Worm (Caenorhabditis elegans): ENCODE data around the gene C16C10.8.

- no peak for TF ChIP-seq him-1 (tag; optimal IDR thresholded peaks at IDR 0.05)
- no peak for TF ChIP-seq dao-5 (tag; optimal IDR thresholded peaks at IDR 0.05)
- no peak for TF ChIP-seq W03F9.2 (tag; optimal IDR thresholded peaks at IDR 0.05)
Observed at ce11 chrIII:4209188-4209587, 45.2 kb upstream of the C16C10.8 start, which contains the start of gene phlp-2.

Data from whole organism, L4/young adult.